Worm (Caenorhabditis elegans) whole organism, mixed stage, embryonic: ENCODE results near the gene PDB1.1.

Experiments used
- blmp-1 ChIP-seq: fragments of 150-350 bp; optimal IDR thresholded peaks from 2 replicates; lab custom pipeline; 2014; ENCODE audit warnings: missing biosample characterization, missing genetic modification characterization
- ces-1 ChIP-seq: fragments of 150-350 bp; optimal IDR thresholded peaks from 2 replicates; lab custom pipeline; 2014; ENCODE audit warnings: missing biosample characterization, missing genetic modification reagents, missing genetic modification characterization
- drap-1 ChIP-seq: fragments of 200-800 bp; sonication (Bioruptor generic); optimal IDR thresholded peaks from 3 replicates; lab custom pipeline; 2018; ENCODE audit warnings: mild to moderate bottlenecking, missing genetic modification characterization, missing compliant biosample characterization
- elt-3 ChIP-seq: fragments of 150-350 bp; optimal IDR thresholded peaks from 2 replicates; lab custom pipeline; 2014; ENCODE audit warnings: missing biosample characterization, missing genetic modification characterization
- lsy-2 ChIP-seq: fragments of 150-350 bp; optimal IDR thresholded peaks from 2 replicates; lab custom pipeline; 2014; ENCODE audit warnings: missing biosample characterization, missing genetic modification characterization
- mep-1 ChIP-seq: fragments of 150-350 bp; optimal IDR thresholded peaks from 2 replicates; lab custom pipeline; 2017; ENCODE audit warnings: missing biosample characterization, missing genetic modification reagents, missing genetic modification characterization, inconsistent platforms
- nhr-237 ChIP-seq: fragments of 150-350 bp; optimal IDR thresholded peaks from 2 replicates; lab custom pipeline; 2014; ENCODE audit warnings: missing biosample characterization, missing genetic modification characterization
- nhr-28 ChIP-seq: fragments of 150-350 bp; optimal IDR thresholded peaks from 2 replicates; lab custom pipeline; 2014; ENCODE audit warnings: missing biosample characterization, missing genetic modification characterization
- nhr-76 ChIP-seq: sonication (generic microtip); optimal IDR thresholded peaks from 2 replicates; lab custom pipeline; 2017; ENCODE audit warnings: missing biosample characterization, missing genetic modification characterization
- pha-4 ChIP-seq: fragments of 150-350 bp; optimal IDR thresholded peaks from 2 replicates; lab custom pipeline; 2018; ENCODE audit warnings: missing biosample characterization, missing genetic modification reagents, missing genetic modification characterization
- snpc-4 ChIP-seq: fragments of 150-350 bp; optimal IDR thresholded peaks from 2 replicates; lab custom pipeline; 2014; ENCODE audit warnings: missing biosample characterization, missing genetic modification characterization
- unc-62 ChIP-seq: fragments of 150-350 bp; optimal IDR thresholded peaks from 2 replicates; lab custom pipeline; 2014; ENCODE audit warnings: missing biosample characterization, missing genetic modification reagents, missing genetic modification characterization
- ztf-11 ChIP-seq: fragments of 150-350 bp; optimal IDR thresholded peaks from 2 replicates; lab custom pipeline; 2014; ENCODE audit warnings: missing biosample characterization, missing genetic modification characterization

DNA sequence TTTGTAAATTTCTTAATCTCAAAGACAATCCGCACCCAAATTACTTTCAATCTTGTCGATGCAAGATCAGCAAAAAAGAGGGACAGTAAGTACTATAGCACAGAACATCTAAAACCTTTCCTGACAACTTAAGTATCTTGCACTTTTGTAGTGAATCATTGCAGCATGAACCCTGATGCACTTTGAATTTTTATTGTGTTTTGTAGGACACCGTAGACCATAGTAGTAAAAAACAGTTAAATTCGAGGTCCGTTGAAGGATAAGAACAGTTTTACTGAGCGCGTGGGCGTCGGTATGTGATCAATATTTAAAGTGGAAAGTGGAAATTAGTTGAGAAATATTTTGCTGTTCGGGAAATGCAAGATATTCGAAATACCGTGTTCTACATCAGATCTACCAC, 23.3 kb upstream of the PDB1.1 start:
- no peak for TF ChIP-seq drap-1
- no peak for TF ChIP-seq ces-1 (GFP tag; lab: Kevin White, UChicago)
- TF ChIP-seq mep-1, result no peak
- TF ChIP-seq nhr-28 (tag; lab: Kevin White, UChicago), result no peak
- TF ChIP-seq snpc-4 (tag; lab: Kevin White, UChicago), result no peak
- no peak for TF ChIP-seq elt-3
- TF ChIP-seq pha-4 (tag; lab: Kevin White, UChicago), result no peak
- no peak for TF ChIP-seq unc-62 (GFP tag; lab: Kevin White, UChicago)
- TF ChIP-seq nhr-76 (tag; lab: Kevin White, UChicago), result no peak
- TF ChIP-seq ztf-11, result no peak
- TF ChIP-seq lsy-2 (tag; lab: Kevin White, UChicago), result no peak
- no peak for TF ChIP-seq nhr-237 (tag; lab: Kevin White, UChicago)
- TF ChIP-seq blmp-1, result no peak
